Fruit fly (Drosophila melanogaster): ENCODE data around the gene schlank.

DNA sequence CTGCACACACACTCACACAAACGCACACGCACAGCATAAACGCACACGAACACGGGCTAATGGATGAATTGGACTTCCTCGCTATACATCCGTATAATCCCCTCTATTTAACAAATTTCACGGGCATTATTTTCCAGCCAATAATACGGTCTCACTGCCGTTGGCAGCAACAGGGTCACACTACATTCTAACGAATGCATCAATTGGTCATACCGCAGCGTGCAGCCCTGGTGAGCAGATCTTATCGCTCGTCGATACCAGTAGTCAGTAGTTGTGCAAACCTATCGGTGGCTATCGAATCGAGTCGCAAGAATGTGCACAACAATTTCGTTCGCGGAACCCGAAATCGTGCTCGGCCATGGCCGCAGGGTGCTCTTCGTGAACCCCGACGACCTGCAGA, 20.8 kb upstream of the schlank start, which contains the start of the genes Top3beta and wuho:
- no peak for TF ChIP-seq CG9948 (tag; optimal IDR thresholded peaks at IDR 0.05)
- TF ChIP-seq CG8159 (tag; optimal IDR thresholded peaks at IDR 0.05), result no peak
- no peak for TF ChIP-seq Snoo (tag; optimal IDR thresholded peaks at IDR 0.05)
- TF ChIP-seq CG17806 (tag; optimal IDR thresholded peaks at IDR 0.05), result no peak
- TF ChIP-seq rn (GFP tag; IDR thresholded peaks at IDR 0.05), result no peak
- TF ChIP-seq Pif1B (GFP tag; optimal IDR thresholded peaks at IDR 0.05), result no peak
